Worm (Caenorhabditis elegans): ENCODE data around the gene str-86.

ce11 chrV:8944481-8944880, 39.0 kb downstream of the str-86 start:
- no peak for TF ChIP-seq nhr-237 (tag; optimal IDR thresholded peaks at IDR 0.05)
- TF ChIP-seq ceh-82 (tag; optimal IDR thresholded peaks at IDR 0.05) = no peak
- TF ChIP-seq nhr-77 (tag; optimal IDR thresholded peaks at IDR 0.05) = no peak

Data from whole organism, L3 larva.